Worm (Caenorhabditis elegans): Measurements from ENCODE around the gene col-130.

col-130 gene

DNA sequence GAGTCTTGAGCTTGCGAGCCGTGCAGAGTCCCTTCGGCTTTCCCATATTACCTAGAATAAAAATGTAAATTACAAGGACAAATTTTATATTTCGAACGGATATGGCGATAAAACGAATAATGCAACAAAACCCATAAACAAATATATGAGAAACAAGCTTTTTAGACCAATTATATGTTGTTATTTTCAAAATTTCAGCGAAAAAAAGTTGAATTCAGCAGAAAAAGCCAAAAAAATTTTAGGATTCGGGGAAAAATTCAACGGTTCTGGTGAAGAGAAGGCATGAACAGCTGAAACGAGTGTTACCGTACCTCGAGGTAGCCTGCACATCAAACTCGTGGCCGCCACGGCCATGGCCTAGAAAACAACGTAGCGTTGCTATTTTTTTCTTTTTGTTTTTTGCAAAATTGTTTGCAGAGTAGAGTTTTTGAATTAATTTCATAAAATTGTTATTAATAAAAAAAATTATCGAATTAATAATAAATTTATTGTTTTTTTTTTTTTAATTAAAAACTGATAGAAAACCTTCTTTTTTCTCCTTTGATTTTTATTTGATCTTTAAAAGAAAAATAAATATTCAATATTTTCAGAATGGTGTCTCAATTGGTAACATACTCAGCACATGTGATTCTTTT lies 37.2 kb downstream of the col-130 start, which contains the start of the genes rps-23 and dpm-3 (continued):
- peak in 5 of 6 experiments; percentile 27 to 86 (median 72) for TF ChIP-seq elt-3 (tag; optimal IDR thresholded peaks at IDR 0.05)
- peak; percentile 82 for TF ChIP-seq blmp-1 (tag; optimal IDR thresholded peaks at IDR 0.05)
- TF ChIP-seq hlh-4 (tag; optimal IDR thresholded peaks at IDR 0.05) = no peak
- TF ChIP-seq nhr-90 (tag; optimal IDR thresholded peaks at IDR 0.05; ENCODE audit: poor library complexity) = peak; percentile 95
- TF ChIP-seq pag-3 (tag; optimal IDR thresholded peaks at IDR 0.05; ENCODE audit: borderline replicate concordance, insufficient read depth) = peak; percentile 8
- TF ChIP-seq nhr-84 (tag; optimal IDR thresholded peaks at IDR 0.05) = no peak
- no peak for TF ChIP-seq ceh-63 (GFP tag; optimal IDR thresholded peaks at IDR 0.05)
- peak; percentile 93 for TF ChIP-seq mab-9 (GFP tag; IDR thresholded peaks at IDR 0.05)
- TF ChIP-seq ceh-90 (tag; optimal IDR thresholded peaks at IDR 0.05) = peak; percentile 85
- TF ChIP-seq nhr-47 (tag; optimal IDR thresholded peaks at IDR 0.05) = peak; percentile 96
- TF ChIP-seq nhr-12 (tag; optimal IDR thresholded peaks at IDR 0.05) = no peak
- TF ChIP-seq hlh-17 (GFP tag; optimal IDR thresholded peaks at IDR 0.05; ENCODE audit: borderline replicate concordance) = no peak
- TF ChIP-seq ztf-11 (tag; optimal IDR thresholded peaks at IDR 0.05) = peak in 1 of 2 experiments; percentile 89
- TF ChIP-seq xbp-1 (tag; optimal IDR thresholded peaks at IDR 0.05) = peak; percentile 94
- TF ChIP-seq ces-1 (GFP tag; optimal IDR thresholded peaks at IDR 0.05) = no peak
- TF ChIP-seq nhr-76 (tag; optimal IDR thresholded peaks at IDR 0.05) = no peak
- no peak for TF ChIP-seq pqm-1 (tag; optimal IDR thresholded peaks at IDR 0.05)
- TF ChIP-seq sup-37 (GFP tag; optimal IDR thresholded peaks at IDR 0.05) = peak; percentile 74
- peak; percentile 79 for TF ChIP-seq sox-4 (tag; optimal IDR thresholded peaks at IDR 0.05)
- TF ChIP-seq nhr-20 (tag; optimal IDR thresholded peaks at IDR 0.05) = peak; percentile 94
- TF ChIP-seq ceh-82 (tag; optimal IDR thresholded peaks at IDR 0.05) = peak; percentile 91 to 98 (median 93)
- peak; percentile 91 for TF ChIP-seq egl-13 (tag; optimal IDR thresholded peaks at IDR 0.05)
- peak; percentile 37 for TF ChIP-seq aha-1 (tag; optimal IDR thresholded peaks at IDR 0.05)
- no peak for TF ChIP-seq C34B4.2 (tag; optimal IDR thresholded peaks at IDR 0.05)
- peak; percentile 90 for TF ChIP-seq grh-1 (GFP tag; IDR thresholded peaks at IDR 0.05)
- TF ChIP-seq elt-2 (tag; optimal IDR thresholded peaks at IDR 0.05) = peak; percentile 79
- TF ChIP-seq lin-39 (tag; optimal IDR thresholded peaks at IDR 0.05) = peak; percentile 85
- TF ChIP-seq snu-23 (GFP tag; optimal IDR thresholded peaks at IDR 0.05) = peak; percentile 96
- TF ChIP-seq fkh-8 (tag; optimal IDR thresholded peaks at IDR 0.05) = peak; percentile 98
- TF ChIP-seq aly-2 (tag; optimal IDR thresholded peaks at IDR 0.05) = peak; percentile 81
- TF ChIP-seq irx-1 (tag; optimal IDR thresholded peaks at IDR 0.05) = peak; percentile 89
- TF ChIP-seq zag-1 (tag; optimal IDR thresholded peaks at IDR 0.05) = peak; percentile 65
- peak; percentile 97 for TF ChIP-seq nhr-85 (tag)
- TF ChIP-seq nhr-77 (tag; optimal IDR thresholded peaks at IDR 0.05) = peak; percentile 84
- TF ChIP-seq lin-13 (GFP tag; optimal IDR thresholded peaks at IDR 0.05) = peak; percentile 93
- TF ChIP-seq lsy-2 (tag; optimal IDR thresholded peaks at IDR 0.05) = peak; percentile 100
- peak; percentile 83 to 88 (median 87) for TF ChIP-seq dpl-1 (GFP tag; optimal IDR thresholded peaks at IDR 0.05)

DNA sequence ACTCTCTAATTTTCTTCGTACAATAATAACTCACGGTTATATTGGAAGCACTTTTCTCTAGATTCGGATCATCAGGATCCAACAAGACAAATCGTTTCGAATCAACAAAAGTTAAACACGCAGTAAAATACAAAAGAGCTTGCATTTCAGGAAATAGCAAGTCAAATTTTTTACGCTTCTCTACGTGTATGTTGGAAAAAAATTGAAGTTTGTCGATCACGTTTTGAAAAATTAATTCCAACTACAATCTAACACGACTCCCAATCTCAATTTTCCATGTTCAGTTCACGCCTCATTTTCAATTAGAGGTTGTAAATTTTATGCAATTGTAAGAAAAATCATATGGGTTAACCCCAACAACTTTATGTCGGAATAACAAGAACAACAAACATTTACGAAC lies 38.4 kb downstream of the col-130 start, which contains the start of gene spe-45:
Gene spe-45, minus strand, starts transcription at position 145 of the 400 bp plus-strand sequence.
- TF ChIP-seq lsy-2 (tag; optimal IDR thresholded peaks at IDR 0.05) = peak in 1 of 2 experiments; percentile 40
- TF ChIP-seq elt-3 (tag; optimal IDR thresholded peaks at IDR 0.05) = no peak
- no peak for TF ChIP-seq efl-3 (GFP tag; optimal IDR thresholded peaks at IDR 0.05)
- TF ChIP-seq fkh-8 (tag; optimal IDR thresholded peaks at IDR 0.05) = no peak
- no peak for TF ChIP-seq ceh-88 (GFP tag; IDR thresholded peaks at IDR 0.05)
- no peak for TF ChIP-seq nhr-12 (tag; optimal IDR thresholded peaks at IDR 0.05)
- TF ChIP-seq nhr-85 (tag) = peak; percentile 33
- TF ChIP-seq lin-35 (GFP tag; optimal IDR thresholded peaks at IDR 0.05) = no peak
- TF ChIP-seq egl-13 (tag; optimal IDR thresholded peaks at IDR 0.05) = no peak
- no peak for TF ChIP-seq ces-1 (GFP tag; optimal IDR thresholded peaks at IDR 0.05)
- no peak for TF ChIP-seq mep-1 (tag; optimal IDR thresholded peaks at IDR 0.05)

Measured in whole organism, L1 larva.